Worm (Caenorhabditis elegans) whole organism, young adult: Measurements from ENCODE around the gene vhp-1.
"Not testable (repeated sequence)": the region's sequence is repeated elsewhere in the genome, so short reads cannot be mapped to it uniquely, and the experiment has no call there.

Experiments used
- D2030.7 ChIP-seq: fragments of 200-800 bp; sonication (Bioruptor generic); IDR thresholded peaks from 2 replicates; pipeline ENCODE4 v1.3.6; 2022; ENCODE audit warnings: missing genetic modification reagents, missing genetic modification characterization, missing compliant biosample characterization
- Y53G8AR.9 ChIP-seq: fragments of 200-800 bp; sonication (Bioruptor generic); conservative IDR thresholded peaks from 2 replicates; pipeline ENCODE4 v1.3.6; 2022; ENCODE audit warnings: missing genetic modification reagents, missing genetic modification characterization, missing compliant biosample characterization
- attf-3 ChIP-seq: fragments of 200-800 bp; sonication (Bioruptor generic); conservative IDR thresholded peaks from 2 replicates; pipeline ENCODE4 v1.3.6; 2022; ENCODE audit warnings: missing genetic modification reagents, missing genetic modification characterization, missing compliant biosample characterization
- dpl-1 ChIP-seq: fragments of 150-350 bp; optimal IDR thresholded peaks from 2 replicates; lab custom pipeline; 2014; ENCODE audit warnings: missing biosample characterization, missing genetic modification reagents, missing genetic modification characterization
- gei-17 ChIP-seq: fragments of 200-800 bp; sonication (Bioruptor generic); optimal IDR thresholded peaks from 2 replicates; lab custom pipeline; 2018; ENCODE audit warnings: mild to moderate bottlenecking, missing genetic modification characterization, missing compliant biosample characterization
- let-607 ChIP-seq, 2 experiments: fragments of 200-800 bp in 1 of 2; sonication (Bioruptor generic) in 1 of 2; sonication (generic microtip) in 1 of 2; optimal IDR thresholded peaks; 2 replicates each; lab custom pipeline; 2016 to 2018; ENCODE audit warnings: mild to moderate bottlenecking in 2 of 2, missing compliant biosample characterization in 2 of 2, missing genetic modification characterization in 2 of 2, moderate library complexity in 2 of 2, missing genotype in 1 of 2
- nfya-1 ChIP-seq: sonication (generic microtip); optimal IDR thresholded peaks from 2 replicates; lab custom pipeline; 2017; ENCODE audit warnings: antibody characterized with exemption, missing compliant biosample characterization, missing genetic modification characterization, borderline replicate concordance; ENCODE audit not compliant: insufficient read depth
- pha-4 ChIP-seq: fragments of 150-350 bp; sonication (generic microtip); optimal IDR thresholded peaks from 2 replicates; lab custom pipeline; 2014; ENCODE audit warnings: missing biosample characterization, missing genetic modification reagents, missing genetic modification characterization
- snpc-1.3 ChIP-seq: sonication (generic microtip); optimal IDR thresholded peaks from 2 replicates; lab custom pipeline; 2017; ENCODE audit warnings: missing genetic modification characterization, mild to moderate bottlenecking, missing compliant biosample characterization, antibody characterized with exemption, moderate library complexity, missing genotype, missing genetic modification reagents; ENCODE audit not compliant: insufficient read depth
- unc-130 ChIP-seq: sonication (generic microtip); optimal IDR thresholded peaks from 2 replicates; lab custom pipeline; 2016; ENCODE audit warnings: missing genetic modification reagents, missing genetic modification characterization, missing compliant biosample characterization
- unc-62 ChIP-seq: fragments of 150-350 bp; optimal IDR thresholded peaks from 2 replicates; lab custom pipeline; 2014; ENCODE audit warnings: missing biosample characterization, missing genetic modification reagents, missing genetic modification characterization
- zim-3 ChIP-seq: sonication (generic microtip); optimal IDR thresholded peaks from 2 replicates; lab custom pipeline; 2017; ENCODE audit warnings: mild to moderate bottlenecking, missing genetic modification characterization, moderate library complexity, missing compliant biosample characterization

- TF ChIP-seq attf-3 (GFP tag; lab: Robert Waterston, UW); let-607 (tag; optimal IDR thresholded peaks at IDR 0.05; lab: Kevin White, UChicago); nfya-1 (tag; lab: Kevin White, UChicago); unc-130; pha-4 (tag; lab: Kevin White, UChicago); unc-62 (GFP tag; lab: Kevin White, UChicago); snpc-1.3 (tag; lab: Kevin White, UChicago); dpl-1 (GFP tag; lab: Kevin White, UChicago); zim-3 (tag; lab: Kevin White, UChicago); gei-17 (GFP tag; lab: Kevin White, UChicago): not testable (repeated sequence)
- TF ChIP-seq D2030.7 (GFP tag; lab: Robert Waterston, UW) (peak; percentile 60), Y53G8AR.9 (GFP tag; lab: Robert Waterston, UW) (0 out of 2 replicates have a peak, but pooled peaks have one; percentile 41)
These were observed 27.3 kb downstream of the vhp-1 start, which contains the start of gene F09E5.8 for ce11 chrII:5350357-5350756.
